Worm (Caenorhabditis elegans) whole organism, L1 larva: ENCODE data around the gene C28F5.1.

Experiments
- C04F5.9 ChIP-seq: sonication (generic microtip); optimal IDR thresholded peaks from 2 replicates; lab custom pipeline; 2016; ENCODE audit warnings: missing genetic modification characterization, missing compliant biosample characterization
- C16A3.4 ChIP-seq: fragments of 150-350 bp; optimal IDR thresholded peaks from 2 replicates; lab custom pipeline; 2014; ENCODE audit warnings: missing biosample characterization, missing genetic modification characterization
- F16B12.6 ChIP-seq: fragments of 150-350 bp; optimal IDR thresholded peaks from 2 replicates; lab custom pipeline; 2014; ENCODE audit warnings: missing biosample characterization, missing genetic modification characterization
- aly-2 ChIP-seq: fragments of 150-350 bp; optimal IDR thresholded peaks from 2 replicates; lab custom pipeline; 2014; ENCODE audit warnings: missing biosample characterization, missing genetic modification characterization
- blmp-1 ChIP-seq: fragments of 150-350 bp; optimal IDR thresholded peaks from 2 replicates; lab custom pipeline; 2014; ENCODE audit warnings: missing biosample characterization, missing genetic modification characterization
- ceh-88 ChIP-seq: fragments of 200-800 bp; sonication (Bioruptor generic); IDR thresholded peaks from 2 replicates; pipeline ENCODE4 v1.3.6; 2022; ENCODE audit warnings: missing genetic modification characterization, missing compliant biosample characterization
- ceh-90 ChIP-seq: sonication (generic microtip); optimal IDR thresholded peaks from 2 replicates; lab custom pipeline; 2016; ENCODE audit warnings: missing genetic modification characterization, missing compliant biosample characterization
- dpl-1 ChIP-seq, 3 experiments: fragments of 150-350 bp in 2 of 3; sonication (generic microtip) in 1 of 3; optimal IDR thresholded peaks; 2 replicates each; lab custom pipeline; 2014 to 2017; ENCODE audit warnings: missing biosample characterization in 3 of 3, missing genetic modification characterization in 3 of 3, missing genetic modification reagents in 3 of 3
- elt-2 ChIP-seq: sonication (generic microtip); optimal IDR thresholded peaks from 2 replicates; lab custom pipeline; 2016; ENCODE audit warnings: missing genetic modification characterization, mild to moderate bottlenecking, inconsistent platforms, missing compliant biosample characterization, missing genetic modification reagents
- elt-3 ChIP-seq, 6 experiments: fragments of 150-350 bp in 1 of 6; sonication (generic microtip); optimal IDR thresholded peaks; 2 replicates each; lab custom pipeline; 2017 to 2018; ENCODE audit warnings: missing biosample characterization in 6 of 6, missing genetic modification characterization in 6 of 6, inconsistent platforms in 1 of 6
- jun-1 ChIP-seq: fragments of 150-350 bp; optimal IDR thresholded peaks from 2 replicates; lab custom pipeline; 2014; ENCODE audit warnings: missing biosample characterization, missing genetic modification reagents, missing genetic modification characterization
- lin-14 ChIP-seq: fragments of 200-800 bp; sonication (Bioruptor generic); optimal IDR thresholded peaks from 2 replicates; lab custom pipeline; 2018; ENCODE audit warnings: mild to moderate bottlenecking, missing genetic modification characterization, moderate library complexity, missing compliant biosample characterization
- lin-15B ChIP-seq: fragments of 150-350 bp; sonication (generic microtip); optimal IDR thresholded peaks from 3 replicates; lab custom pipeline; 2014; ENCODE audit warnings: missing biosample characterization, missing genetic modification characterization
- lin-35 ChIP-seq, 2 experiments: fragments of 150-350 bp; optimal IDR thresholded peaks; 2 replicates each; lab custom pipeline; 2014; ENCODE audit warnings: missing biosample characterization in 2 of 2, missing genetic modification characterization in 2 of 2, missing genetic modification reagents in 2 of 2
- lin-39 ChIP-seq: fragments of 150-350 bp; optimal IDR thresholded peaks from 2 replicates; lab custom pipeline; 2014; ENCODE audit warnings: missing biosample characterization, missing genetic modification reagents, missing genetic modification characterization
- lir-3 ChIP-seq: sonication (generic microtip); optimal IDR thresholded peaks from 2 replicates; lab custom pipeline; 2016; ENCODE audit warnings: mild to moderate bottlenecking, missing genetic modification characterization, moderate library complexity, missing compliant biosample characterization; ENCODE audit not compliant: poor library complexity
- lsy-2 ChIP-seq, 2 experiments: fragments of 150-350 bp; optimal IDR thresholded peaks; 2 replicates each; lab custom pipeline; 2014; ENCODE audit warnings: missing biosample characterization in 2 of 2, missing genetic modification characterization in 2 of 2
- mab-9 ChIP-seq: fragments of 200-800 bp; sonication (Bioruptor generic); IDR thresholded peaks from 2 replicates; pipeline ENCODE4 v1.3.6; 2022; ENCODE audit warnings: missing genetic modification reagents, missing genetic modification characterization, missing compliant biosample characterization
- mdl-1 ChIP-seq, 2 experiments: fragments of 150-350 bp; optimal IDR thresholded peaks; 2 replicates each; lab custom pipeline; 2014 to 2017; ENCODE audit warnings: missing biosample characterization in 2 of 2, missing genetic modification characterization in 2 of 2, inconsistent platforms in 1 of 2
- mef-2 ChIP-seq: fragments of 150-350 bp; optimal IDR thresholded peaks from 2 replicates; lab custom pipeline; 2014; ENCODE audit warnings: missing biosample characterization, missing genetic modification characterization
- mep-1 ChIP-seq: fragments of 150-350 bp; optimal IDR thresholded peaks from 2 replicates; lab custom pipeline; 2014; ENCODE audit warnings: missing biosample characterization, missing genetic modification characterization
- nhr-11 ChIP-seq: fragments of 150-350 bp; optimal IDR thresholded peaks from 2 replicates; lab custom pipeline; 2014; ENCODE audit warnings: missing biosample characterization, missing genetic modification characterization
- nhr-12 ChIP-seq: sonication (generic microtip); optimal IDR thresholded peaks from 2 replicates; lab custom pipeline; 2017; ENCODE audit warnings: missing biosample characterization, missing genetic modification characterization
- nhr-19 ChIP-seq: fragments of 200-800 bp; sonication (Bioruptor generic); conservative IDR thresholded peaks from 2 replicates; pipeline ENCODE4 v1.3.6; 2022; ENCODE audit warnings: missing genetic modification characterization, missing compliant biosample characterization
- nhr-20 ChIP-seq: sonication (generic microtip); optimal IDR thresholded peaks from 2 replicates; lab custom pipeline; 2016; ENCODE audit warnings: mild to moderate bottlenecking, missing genetic modification characterization, missing compliant biosample characterization
- nhr-71 ChIP-seq: sonication (generic microtip); optimal IDR thresholded peaks from 2 replicates; lab custom pipeline; 2016; ENCODE audit warnings: mild to moderate bottlenecking, missing genetic modification characterization, moderate library complexity, missing compliant biosample characterization
- nhr-85 ChIP-seq: sonication (generic microtip); peaks from one replicate; lab custom pipeline; 2016; ENCODE audit warnings: missing genetic modification characterization, inconsistent platforms, missing compliant biosample characterization
- nhr-90 ChIP-seq: sonication (generic microtip); optimal IDR thresholded peaks from 2 replicates; lab custom pipeline; 2016; ENCODE audit warnings: mild to moderate bottlenecking, missing genetic modification characterization, missing compliant biosample characterization; ENCODE audit not compliant: poor library complexity
- pax-3 ChIP-seq: fragments of 200-800 bp; sonication (Bioruptor generic); optimal IDR thresholded peaks from 2 replicates; lab custom pipeline; 2018; ENCODE audit warnings: mild to moderate bottlenecking, missing genetic modification characterization, moderate library complexity, missing compliant biosample characterization
- pqm-1 ChIP-seq: sonication (generic microtip); optimal IDR thresholded peaks from 3 replicates; lab custom pipeline; 2017; ENCODE audit warnings: missing biosample characterization, missing genetic modification characterization
- skn-1 ChIP-seq: fragments of 150-350 bp; optimal IDR thresholded peaks from 2 replicates; lab custom pipeline; 2014; ENCODE audit warnings: missing biosample characterization, missing genetic modification characterization
- snu-23 ChIP-seq: sonication (generic microtip); optimal IDR thresholded peaks from 2 replicates; lab custom pipeline; 2016; ENCODE audit warnings: missing genetic modification characterization, missing compliant biosample characterization
- sox-4 ChIP-seq: sonication (generic microtip); optimal IDR thresholded peaks from 2 replicates; lab custom pipeline; 2016; ENCODE audit warnings: missing genetic modification characterization, missing compliant biosample characterization
- sptf-1 ChIP-seq: fragments of 150-350 bp; optimal IDR thresholded peaks from 2 replicates; lab custom pipeline; 2014; ENCODE audit warnings: missing biosample characterization, missing genetic modification characterization
- sup-37 ChIP-seq: fragments of 200-800 bp; sonication (Bioruptor generic); optimal IDR thresholded peaks from 2 replicates; lab custom pipeline; 2018; ENCODE audit warnings: mild to moderate bottlenecking, missing genetic modification characterization, missing compliant biosample characterization
- swsn-7 ChIP-seq: sonication (generic microtip); optimal IDR thresholded peaks from 2 replicates; lab custom pipeline; 2016; ENCODE audit warnings: missing genetic modification characterization, missing compliant biosample characterization
- tbx-2 ChIP-seq: sonication (generic microtip); optimal IDR thresholded peaks from 2 replicates; lab custom pipeline; 2016; ENCODE audit warnings: missing genetic modification characterization, missing compliant biosample characterization
- tlp-1 ChIP-seq: fragments of 150-350 bp; optimal IDR thresholded peaks from 2 replicates; lab custom pipeline; 2014; ENCODE audit warnings: missing biosample characterization, missing genetic modification characterization
- unc-130 ChIP-seq: fragments of 150-350 bp; optimal IDR thresholded peaks from 2 replicates; lab custom pipeline; 2017; ENCODE audit warnings: missing biosample characterization, missing genetic modification characterization, inconsistent platforms
- vab-15 ChIP-seq: sonication (generic microtip); optimal IDR thresholded peaks from 2 replicates; lab custom pipeline; 2017; ENCODE audit warnings: missing genotype, mild to moderate bottlenecking, missing genetic modification characterization, missing compliant biosample characterization
- xbp-1 ChIP-seq: sonication (generic microtip); optimal IDR thresholded peaks from 2 replicates; lab custom pipeline; 2016; ENCODE audit warnings: missing genetic modification characterization, missing compliant biosample characterization
- zip-4 ChIP-seq: fragments of 200-800 bp; sonication (Bioruptor generic); optimal IDR thresholded peaks from 2 replicates; lab custom pipeline; 2018; ENCODE audit warnings: mild to moderate bottlenecking, missing genetic modification characterization, moderate library complexity, missing compliant biosample characterization

The C28F5.1 gene

ce11 chrII:7548044-7548443 lies 42.9 kb downstream of the C28F5.1 start, which contains the start of gene fbxa-224:
Gene fbxa-224 (minus strand): TSS chrII:7548144.
- no peak for TF ChIP-seq F16B12.6

- no peak for TF ChIP-seq mef-2 (tag; lab: Kevin White, UChicago)
- no peak for TF ChIP-seq aly-2
- no peak for TF ChIP-seq mep-1 (tag; lab: Kevin White, UChicago)
- no peak for TF ChIP-seq lir-3 (tag; lab: Kevin White, UChicago)
These were observed 43.9 kb downstream of the C28F5.1 start, which contains the start of gene tph-1 for ce11 chrII:7549035-7549434. Gene tph-1 (plus strand): TSS chrII:7549335.

DNA sequence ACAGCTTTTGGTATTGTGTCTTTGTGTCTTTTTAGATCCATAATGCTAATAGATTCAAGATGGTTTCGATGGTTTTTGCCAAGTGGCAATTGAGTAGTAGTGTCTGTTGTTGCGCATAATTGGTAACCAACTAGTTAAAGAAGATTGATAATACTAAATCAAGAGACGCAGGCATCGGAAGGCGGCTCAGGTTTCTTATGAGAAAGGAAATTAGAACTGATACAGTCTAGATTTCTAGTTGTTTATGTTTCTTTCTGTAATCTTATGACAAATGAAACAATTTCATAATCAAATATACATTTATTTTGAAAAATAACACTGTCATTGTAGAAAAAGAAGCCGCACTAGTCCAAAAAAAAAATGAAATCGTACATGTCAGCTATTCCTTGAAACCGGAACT lies 48.7 kb downstream of the C28F5.1 start, which contains the start of gene ZK1290.10:
Gene ZK1290.10 (minus strand): TSS at position 101 of the 400 bp plus-strand sequence.
- TF ChIP-seq sptf-1 (tag; lab: Kevin White, UChicago) (no peak), C04F5.9 (tag; lab: Kevin White, UChicago) (no peak), unc-130 (tag; lab: Kevin White, UChicago) (no peak), ceh-88 (GFP tag; lab: Robert Waterston, UW) (no peak), elt-2 (tag; lab: Kevin White, UChicago) (no peak), C16A3.4 (no peak), lin-15B (tag; lab: Kevin White, UChicago) (no peak), jun-1 (tag; lab: Kevin White, UChicago) (no peak), nhr-90 (tag; lab: Kevin White, UChicago) (no peak), dpl-1 (GFP tag; optimal IDR thresholded peaks at IDR 0.05; lab: Kevin White, UChicago) (no peak), lin-39 (tag; lab: Kevin White, UChicago) (no peak), sox-4 (no peak), xbp-1 (no peak), pax-3 (tag; lab: Kevin White, UChicago) (no peak), vab-15 (tag; lab: Kevin White, UChicago) (no peak), tlp-1 (tag; lab: Kevin White, UChicago) (no peak), lsy-2 (tag; optimal IDR thresholded peaks at IDR 0.05; lab: Kevin White, UChicago) (no peak), nhr-11 (tag; lab: Kevin White, UChicago) (no peak), sup-37 (GFP tag; lab: Kevin White, UChicago) (no peak)

- TF ChIP-seq blmp-1 (peak; percentile 36), skn-1 (peak; percentile 2), snu-23 (GFP tag; lab: Kevin White, UChicago) (peak; percentile 33), pqm-1 (peak; percentile 32), nhr-19 (GFP tag; lab: Robert Waterston, UW) (peak; percentile 27; the same call in 1 of the 2 replicates), swsn-7 (tag; lab: Kevin White, UChicago) (no peak), nhr-71 (tag; lab: Kevin White, UChicago) (peak; percentile 45), nhr-85 (peak; percentile 53), elt-3 (tag; optimal IDR thresholded peaks at IDR 0.05; lab: Kevin White, UChicago) (peak in 1 of 6 experiments; percentile 32), mdl-1 (tag; optimal IDR thresholded peaks at IDR 0.05; lab: Kevin White, UChicago) (peak in 1 of 2 experiments; percentile 39), ceh-90 (tag; lab: Kevin White, UChicago) (no peak), elt-2 (tag; lab: Kevin White, UChicago) (peak; percentile 94), mep-1 (tag; lab: Kevin White, UChicago) (peak; percentile 0), lin-14 (GFP tag; lab: Kevin White, UChicago) (peak; percentile 70), nhr-20 (tag; lab: Kevin White, UChicago) (peak; percentile 58), zip-4 (no peak), mab-9 (no peak), nhr-12 (tag; lab: Kevin White, UChicago) (no peak), tbx-2 (no peak), lin-35 (GFP tag; optimal IDR thresholded peaks at IDR 0.05; lab: Kevin White, UChicago) (peak in 1 of 2 experiments; percentile 64), nhr-90 (tag; lab: Kevin White, UChicago) (peak; percentile 37)
These were observed 49.7 kb downstream of the C28F5.1 start for ce11 chrII:7554716-7555247.
